Worm (Caenorhabditis elegans) whole organism, late embryonic: ENCODE measurements around the gene F48F7.3.

Experiments
- C08G9.2 ChIP-seq: sonication (generic microtip); optimal IDR thresholded peaks from 2 replicates; lab custom pipeline; 2016; ENCODE audit warnings: mild to moderate bottlenecking, missing genetic modification characterization, moderate library complexity, missing compliant biosample characterization
- C38D4.7 ChIP-seq: fragments of 200-800 bp; sonication (Bioruptor generic); optimal IDR thresholded peaks from 2 replicates; lab custom pipeline; 2018; ENCODE audit warnings: mild to moderate bottlenecking, missing genetic modification characterization, moderate library complexity, missing compliant biosample characterization
- K02D7.2 ChIP-seq: sonication (generic microtip); optimal IDR thresholded peaks from 2 replicates; lab custom pipeline; 2017; ENCODE audit warnings: mild to moderate bottlenecking, missing genetic modification characterization, missing compliant biosample characterization
- K09A11.1 ChIP-seq: sonication (generic microtip); optimal IDR thresholded peaks from 2 replicates; lab custom pipeline; 2017; ENCODE audit warnings: antibody characterized with exemption, mild to moderate bottlenecking, missing genetic modification characterization, missing compliant biosample characterization; ENCODE audit not compliant: insufficient read depth
- T23F11.4 ChIP-seq: fragments of 200-800 bp; sonication (Bioruptor generic); optimal IDR thresholded peaks from 2 replicates; lab custom pipeline; 2018; ENCODE audit warnings: mild to moderate bottlenecking, missing genetic modification characterization, missing compliant biosample characterization
- Y22D7AL.16 ChIP-seq: sonication (generic microtip); optimal IDR thresholded peaks from 2 replicates; lab custom pipeline; 2016; ENCODE audit warnings: missing genetic modification characterization, missing compliant biosample characterization
- ahr-1 ChIP-seq: sonication (generic microtip); optimal IDR thresholded peaks from 2 replicates; lab custom pipeline; 2016; ENCODE audit warnings: missing genetic modification characterization, missing compliant biosample characterization
- ama-1 ChIP-seq: fragments of 150-350 bp; optimal IDR thresholded peaks from 2 replicates; lab custom pipeline; 2014
- ceh-14 ChIP-seq: sonication (generic microtip); optimal IDR thresholded peaks from 2 replicates; lab custom pipeline; 2016; ENCODE audit warnings: missing genotype, missing genetic modification characterization, missing compliant biosample characterization
- ceh-18 ChIP-seq: sonication (generic microtip); optimal IDR thresholded peaks from 2 replicates; lab custom pipeline; 2016; ENCODE audit warnings: missing genetic modification characterization, missing compliant biosample characterization
- ceh-19 ChIP-seq: fragments of 200-800 bp; sonication (Bioruptor generic); optimal IDR thresholded peaks from 2 replicates; lab custom pipeline; 2018; ENCODE audit warnings: mild to moderate bottlenecking, missing genetic modification characterization, missing compliant biosample characterization
- ceh-31 ChIP-seq: sonication (generic microtip); optimal IDR thresholded peaks from 2 replicates; lab custom pipeline; 2016; ENCODE audit warnings: missing genetic modification characterization, missing compliant biosample characterization
- ceh-48 ChIP-seq: sonication (generic microtip); optimal IDR thresholded peaks from 2 replicates; lab custom pipeline; 2016; ENCODE audit warnings: missing genetic modification characterization, inconsistent platforms, missing compliant biosample characterization
- che-1 ChIP-seq: sonication (generic microtip); optimal IDR thresholded peaks from 2 replicates; lab custom pipeline; 2016; ENCODE audit warnings: mild to moderate bottlenecking, missing genetic modification characterization, missing compliant biosample characterization
- dmd-4 ChIP-seq: sonication (generic microtip); optimal IDR thresholded peaks from 2 replicates; lab custom pipeline; 2016; ENCODE audit warnings: borderline replicate concordance, missing genetic modification characterization, missing compliant biosample characterization
- dve-1 ChIP-seq: sonication (generic microtip); optimal IDR thresholded peaks from 2 replicates; lab custom pipeline; 2017; ENCODE audit warnings: antibody characterized with exemption, mild to moderate bottlenecking, missing genetic modification characterization, missing compliant biosample characterization
- elt-4 ChIP-seq: sonication (generic microtip); optimal IDR thresholded peaks from 2 replicates; lab custom pipeline; 2016; ENCODE audit warnings: missing genetic modification characterization, missing compliant biosample characterization
- eyg-1 ChIP-seq: sonication (generic microtip); optimal IDR thresholded peaks from 2 replicates; lab custom pipeline; 2016; ENCODE audit warnings: missing genotype, missing genetic modification characterization, missing compliant biosample characterization
- fax-1 ChIP-seq: sonication (generic microtip); optimal IDR thresholded peaks from 2 replicates; lab custom pipeline; 2016; ENCODE audit warnings: missing genotype, missing genetic modification characterization, missing compliant biosample characterization
- fkh-10 ChIP-seq: fragments of 150-350 bp; optimal IDR thresholded peaks from 2 replicates; lab custom pipeline; 2014; ENCODE audit warnings: missing biosample characterization, missing genetic modification reagents, missing genetic modification characterization
- fkh-6 ChIP-seq: sonication (generic microtip); optimal IDR thresholded peaks from 2 replicates; lab custom pipeline; 2016; ENCODE audit warnings: missing genetic modification characterization, missing compliant biosample characterization
- gmeb-2 ChIP-seq: sonication (generic microtip); optimal IDR thresholded peaks from 2 replicates; lab custom pipeline; 2016; ENCODE audit warnings: missing genetic modification characterization, inconsistent platforms, missing compliant biosample characterization
- hlh-13 ChIP-seq: fragments of 200-800 bp; sonication (Bioruptor generic); optimal IDR thresholded peaks from 2 replicates; lab custom pipeline; 2018; ENCODE audit warnings: mild to moderate bottlenecking, missing genetic modification characterization, missing compliant biosample characterization
- hlh-8 ChIP-seq: sonication (generic microtip); optimal IDR thresholded peaks from 2 replicates; lab custom pipeline; 2016; ENCODE audit warnings: missing genotype, missing genetic modification characterization, missing compliant biosample characterization
- lim-6 ChIP-seq: sonication (generic microtip); optimal IDR thresholded peaks from 2 replicates; lab custom pipeline; 2016; ENCODE audit warnings: missing genetic modification characterization, missing compliant biosample characterization
- lin-11 ChIP-seq: fragments of 200-800 bp; sonication (Bioruptor generic); optimal IDR thresholded peaks from 2 replicates; lab custom pipeline; 2018; ENCODE audit warnings: mild to moderate bottlenecking, missing genetic modification characterization, missing compliant biosample characterization
- madf-2 ChIP-seq: sonication (generic microtip); optimal IDR thresholded peaks from 2 replicates; lab custom pipeline; 2017; ENCODE audit warnings: missing genetic modification characterization, missing compliant biosample characterization
- nfya-1 ChIP-seq: sonication (generic microtip); optimal IDR thresholded peaks from 2 replicates; lab custom pipeline; 2017; ENCODE audit warnings: missing genetic modification characterization, mild to moderate bottlenecking, missing compliant biosample characterization, antibody characterized with exemption, moderate library complexity
- nhr-232 ChIP-seq: sonication (generic microtip); optimal IDR thresholded peaks from 2 replicates; lab custom pipeline; 2016; ENCODE audit warnings: missing genetic modification characterization, missing compliant biosample characterization
- npax-4 ChIP-seq: sonication (generic microtip); optimal IDR thresholded peaks from 2 replicates; lab custom pipeline; 2016; ENCODE audit warnings: missing genetic modification characterization, missing compliant biosample characterization
- odd-2 ChIP-seq: sonication (generic microtip); optimal IDR thresholded peaks from 2 replicates; lab custom pipeline; 2017; ENCODE audit warnings: antibody characterized with exemption, mild to moderate bottlenecking, missing genetic modification characterization, missing compliant biosample characterization
- pag-3 ChIP-seq: sonication (generic microtip); optimal IDR thresholded peaks from 2 replicates; lab custom pipeline; 2016; ENCODE audit warnings: missing compliant biosample characterization, missing genetic modification characterization, borderline replicate concordance
- pat-9 ChIP-seq: fragments of 200-800 bp; sonication (Bioruptor generic); optimal IDR thresholded peaks from 2 replicates; lab custom pipeline; 2018; ENCODE audit warnings: mild to moderate bottlenecking, missing genetic modification characterization, moderate library complexity, missing compliant biosample characterization
- pqm-1 ChIP-seq: sonication (generic microtip); optimal IDR thresholded peaks from 2 replicates; lab custom pipeline; 2016; ENCODE audit warnings: missing genetic modification characterization, missing compliant biosample characterization
- ref-2 ChIP-seq: sonication (generic microtip); optimal IDR thresholded peaks from 2 replicates; lab custom pipeline; 2016; ENCODE audit warnings: missing genetic modification characterization, missing compliant biosample characterization
- rnt-1 ChIP-seq: sonication (generic microtip); optimal IDR thresholded peaks from 2 replicates; lab custom pipeline; 2016; ENCODE audit warnings: missing genetic modification characterization, missing compliant biosample characterization
- sdc-2 ChIP-seq: sonication (generic microtip); optimal IDR thresholded peaks from 2 replicates; lab custom pipeline; 2016; ENCODE audit warnings: missing genotype, missing genetic modification characterization, missing compliant biosample characterization
- sox-4 ChIP-seq: sonication (generic microtip); optimal IDR thresholded peaks from 2 replicates; lab custom pipeline; 2017; ENCODE audit warnings: mild to moderate bottlenecking, missing genetic modification characterization, inconsistent platforms, missing compliant biosample characterization
- tbx-2 ChIP-seq: sonication (generic microtip); optimal IDR thresholded peaks from 2 replicates; lab custom pipeline; 2016; ENCODE audit warnings: missing genetic modification characterization, missing compliant biosample characterization
- ttx-3 ChIP-seq: sonication (generic microtip); optimal IDR thresholded peaks from 2 replicates; lab custom pipeline; 2016; ENCODE audit warnings: missing genetic modification reagents, missing genetic modification characterization, missing compliant biosample characterization
- unc-3 ChIP-seq, 2 experiments: fragments of 200-800 bp in 1 of 2; sonication (Bioruptor generic) in 1 of 2; sonication (generic microtip) in 1 of 2; conservative IDR thresholded peaks in 1 of 2; optimal IDR thresholded peaks in 1 of 2; 2 replicates each; pipeline versions ENCODE4 v1.3.6 to Lab custom; 2016 to 2022; ENCODE audit warnings: missing compliant biosample characterization in 2 of 2, missing genetic modification characterization in 2 of 2, missing genetic modification reagents in 1 of 2
- unc-55 ChIP-seq: sonication (generic microtip); optimal IDR thresholded peaks from 2 replicates; lab custom pipeline; 2017; ENCODE audit warnings: missing biosample characterization, missing genetic modification reagents, missing genetic modification characterization
- zip-5 ChIP-seq: sonication (generic microtip); optimal IDR thresholded peaks from 2 replicates; lab custom pipeline; 2016; ENCODE audit warnings: missing genetic modification characterization, missing compliant biosample characterization

F48F7.3 gene

DNA sequence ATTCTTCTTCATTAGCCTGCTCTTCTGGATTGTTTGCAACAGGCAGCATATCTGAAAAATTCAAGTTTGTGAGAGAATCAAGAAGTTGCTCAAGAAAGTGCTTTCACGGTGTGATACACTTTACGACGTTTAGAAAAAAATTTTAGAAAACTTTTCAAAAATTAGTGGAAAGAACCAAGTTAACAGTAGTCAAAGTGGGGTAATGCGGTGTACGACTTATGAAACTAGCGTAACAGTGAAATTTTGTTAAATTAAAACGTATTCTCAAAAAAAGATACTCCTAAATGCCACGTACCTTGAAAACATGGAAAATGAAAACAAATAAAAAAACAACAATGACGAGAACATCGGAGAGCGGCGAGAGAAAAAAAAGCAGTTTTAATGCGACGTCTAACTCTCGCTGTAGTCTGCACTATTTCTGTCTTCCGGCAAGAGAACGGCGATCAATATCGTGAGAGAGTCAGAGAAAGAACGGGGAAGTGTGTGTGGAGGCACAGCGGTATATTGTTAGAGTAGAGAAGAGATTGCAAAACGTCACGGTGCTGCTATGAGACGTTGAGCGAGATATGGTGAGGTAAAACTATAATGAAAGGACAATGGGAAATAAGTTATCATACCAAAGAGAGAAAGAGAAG is 46.1 kb upstream of the F48F7.3 start, which contains the start of gene ekl-5 (continued):
- TF ChIP-seq pag-3 (tag; lab: Kevin White, UChicago) (no peak), nfya-1 (tag; lab: Kevin White, UChicago) (peak; percentile 38), dmd-4 (tag; lab: Kevin White, UChicago) (no peak), lin-11 (tag; lab: Kevin White, UChicago) (no peak), fax-1 (tag; lab: Kevin White, UChicago) (no peak), T23F11.4 (GFP tag; lab: Kevin White, UChicago) (no peak), fkh-10 (no peak), sox-4 (no peak), unc-3 (GFP tag; conservative IDR thresholded peaks at IDR 0.05; lab: Robert Waterston, UW) (no peak), unc-3 (tag; optimal IDR thresholded peaks at IDR 0.05; lab: Kevin White, UChicago) (no peak), ahr-1 (tag; lab: Kevin White, UChicago) (no peak), unc-55 (GFP tag; lab: Kevin White, UChicago) (peak; percentile 36), elt-4 (no peak), eyg-1 (tag; lab: Kevin White, UChicago) (no peak), ceh-19 (GFP tag; lab: Kevin White, UChicago) (no peak), ceh-31 (tag; lab: Kevin White, UChicago) (peak; percentile 33), K09A11.1 (tag; lab: Kevin White, UChicago) (no peak), ceh-18 (tag; lab: Kevin White, UChicago) (no peak), ceh-14 (tag; lab: Kevin White, UChicago) (no peak), Y22D7AL.16 (tag; lab: Kevin White, UChicago) (no peak), dve-1 (tag; lab: Kevin White, UChicago) (no peak), ttx-3 (tag; lab: Kevin White, UChicago) (no peak), tbx-2 (tag; lab: Kevin White, UChicago) (peak; percentile 21), C38D4.7 (GFP tag; lab: Kevin White, UChicago) (no peak), sdc-2 (tag; lab: Kevin White, UChicago) (no peak), nhr-232 (no peak), npax-4 (tag; lab: Kevin White, UChicago) (no peak), ceh-48 (peak; percentile 55), K02D7.2 (tag; lab: Kevin White, UChicago) (no peak), pqm-1 (tag; lab: Kevin White, UChicago) (no peak), hlh-8 (no peak), C08G9.2 (tag; lab: Kevin White, UChicago) (no peak), che-1 (tag; lab: Kevin White, UChicago) (no peak), lim-6 (no peak), pat-9 (tag; lab: Kevin White, UChicago) (no peak), ama-1 (no peak)

ce11 chrX:13918143-13918542 is 45.2 kb upstream of the F48F7.3 start:
- TF ChIP-seq hlh-13 (GFP tag; lab: Kevin White, UChicago) (no peak), lim-6 (no peak), gmeb-2 (tag; lab: Kevin White, UChicago) (no peak), rnt-1 (tag; lab: Kevin White, UChicago) (no peak), fkh-6 (no peak), zip-5 (tag; lab: Kevin White, UChicago) (no peak), ref-2 (tag; lab: Kevin White, UChicago) (no peak), elt-4 (no peak), fax-1 (tag; lab: Kevin White, UChicago) (no peak), nhr-232 (no peak), K09A11.1 (tag; lab: Kevin White, UChicago) (no peak), odd-2 (tag; lab: Kevin White, UChicago) (no peak), npax-4 (tag; lab: Kevin White, UChicago) (no peak), C08G9.2 (tag; lab: Kevin White, UChicago) (no peak), madf-2 (no peak), lin-11 (tag; lab: Kevin White, UChicago) (no peak)
